Worm (Caenorhabditis elegans): ENCODE measurements around the gene fbxb-87.

- TF ChIP-seq lin-39 (tag; optimal IDR thresholded peaks at IDR 0.05), result peak; percentile 53
- no peak for TF ChIP-seq ama-1 (optimal IDR thresholded peaks at IDR 0.05)
- TF ChIP-seq nhr-237 (tag; optimal IDR thresholded peaks at IDR 0.05), result no peak
- TF ChIP-seq ceh-9 (tag; optimal IDR thresholded peaks at IDR 0.05), result no peak
- no peak for TF ChIP-seq R02D3.7 (tag; optimal IDR thresholded peaks at IDR 0.05)
- no peak for TF ChIP-seq unc-62 (GFP tag; optimal IDR thresholded peaks at IDR 0.05)
- TF ChIP-seq egl-27 (tag; optimal IDR thresholded peaks at IDR 0.05), result no peak
- no peak for TF ChIP-seq pqm-1 (tag; optimal IDR thresholded peaks at IDR 0.05)
- TF ChIP-seq nhr-25 (tag; optimal IDR thresholded peaks at IDR 0.05), result no peak
Measured at ce11 chrIII:10868653-10869392, 25.5 kb upstream of the fbxb-87 start, which contains the start of the genes cey-4 and vps-50.
